Worm (Caenorhabditis elegans) whole organism, L2 larva: ENCODE data around the gene T22B7.7.

ENCODE experiments used
- F13H6.1 ChIP-seq: sonication (generic microtip); optimal IDR thresholded peaks from 2 replicates; lab custom pipeline; 2016; ENCODE audit warnings: missing genetic modification characterization, missing compliant biosample characterization
- lin-13 ChIP-seq: fragments of 150-350 bp; optimal IDR thresholded peaks from 2 replicates; lab custom pipeline; 2014; ENCODE audit warnings: missing biosample characterization, missing genetic modification reagents, missing genetic modification characterization
- nhr-23 ChIP-seq: fragments of 150-350 bp; optimal IDR thresholded peaks from 2 replicates; lab custom pipeline; 2014; ENCODE audit warnings: missing biosample characterization, missing genetic modification reagents, missing genetic modification characterization
- nhr-77 ChIP-seq: fragments of 150-350 bp; optimal IDR thresholded peaks from 2 replicates; lab custom pipeline; 2014; ENCODE audit warnings: missing biosample characterization, missing genetic modification characterization

DNA sequence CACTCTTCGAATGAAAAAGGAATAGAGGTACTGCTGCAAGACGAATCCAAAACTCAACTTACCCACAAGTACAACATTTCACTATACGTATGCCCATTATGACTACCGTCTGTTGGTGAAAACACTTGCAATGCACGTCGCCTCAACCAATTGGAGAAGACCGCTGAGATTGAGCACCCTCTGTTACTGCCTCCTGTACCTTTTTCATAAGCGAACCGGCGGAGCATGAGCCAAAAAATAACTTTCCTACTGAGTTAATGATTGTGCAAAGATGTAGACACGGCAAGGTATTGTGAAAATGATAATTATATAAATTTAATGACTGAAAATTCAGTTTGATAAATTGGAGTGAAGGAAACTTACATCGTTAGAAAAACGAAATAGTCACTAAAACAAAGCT is 35.2 kb upstream of the T22B7.7 start:
- TF ChIP-seq nhr-23 (tag; lab: Kevin White, UChicago) (no peak), F13H6.1 (tag; lab: Kevin White, UChicago) (no peak), nhr-77 (tag; lab: Kevin White, UChicago) (no peak), lin-13 (no peak)
